Worm (Caenorhabditis elegans) whole organism, young adult: Measurements from ENCODE around the gene gbh-2.
A peak's percentile ranks its signal among the peaks of the same experiment; 100 is the strongest.

Source experiments
- B0336.3 ChIP-seq: fragments of 200-800 bp; sonication (Bioruptor generic); IDR thresholded peaks from 2 replicates; pipeline ENCODE4 v1.3.6; 2022; ENCODE audit warnings: missing genetic modification characterization, missing compliant biosample characterization
- C06A6.2 ChIP-seq: fragments of 200-800 bp; sonication (Bioruptor generic); conservative IDR thresholded peaks from 2 replicates; pipeline ENCODE4 v1.3.6; 2022; ENCODE audit warnings: missing genetic modification characterization, missing compliant biosample characterization
- D2030.7 ChIP-seq: fragments of 200-800 bp; sonication (Bioruptor generic); IDR thresholded peaks from 2 replicates; pipeline ENCODE4 v1.3.6; 2022; ENCODE audit warnings: missing genetic modification reagents, missing genetic modification characterization, missing compliant biosample characterization
- F49E8.2 ChIP-seq: sonication (generic microtip); optimal IDR thresholded peaks from 3 replicates; lab custom pipeline; 2017; ENCODE audit warnings: missing genetic modification characterization, mild to moderate bottlenecking, missing compliant biosample characterization, antibody characterized with exemption, moderate library complexity; ENCODE audit not compliant: insufficient read depth
- F52B5.7 ChIP-seq: sonication (generic microtip); optimal IDR thresholded peaks from 2 replicates; lab custom pipeline; 2016; ENCODE audit warnings: mild to moderate bottlenecking, missing genetic modification characterization, missing compliant biosample characterization
- K11D2.4 ChIP-seq: fragments of 200-800 bp; sonication (Bioruptor generic); IDR thresholded peaks from 2 replicates; pipeline ENCODE4 v1.3.6; 2022; ENCODE audit warnings: missing genetic modification reagents, missing genetic modification characterization, missing compliant biosample characterization
- K12H6.12 ChIP-seq: fragments of 200-800 bp; sonication (Bioruptor generic); optimal IDR thresholded peaks from 2 replicates; lab custom pipeline; 2018; ENCODE audit warnings: mild to moderate bottlenecking, missing genetic modification characterization, missing compliant biosample characterization
- Y53G8AR.9 ChIP-seq: fragments of 200-800 bp; sonication (Bioruptor generic); conservative IDR thresholded peaks from 2 replicates; pipeline ENCODE4 v1.3.6; 2022; ENCODE audit warnings: missing genetic modification reagents, missing genetic modification characterization, missing compliant biosample characterization
- Y67H2A.10 ChIP-seq: fragments of 200-800 bp; sonication (Bioruptor generic); conservative IDR thresholded peaks from 2 replicates; pipeline ENCODE4 v1.3.6; 2022; ENCODE audit warnings: missing genetic modification reagents, missing genetic modification characterization, missing compliant biosample characterization
- Y79H2A.3 ChIP-seq: fragments of 200-800 bp; sonication (Bioruptor generic); conservative IDR thresholded peaks from 2 replicates; pipeline ENCODE4 v1.3.6; 2022; ENCODE audit warnings: missing genetic modification reagents, missing genetic modification characterization, missing compliant biosample characterization
- ama-1 ChIP-seq, 3 experiments: fragments of 150-350 bp in 1 of 3; sonication (generic microtip) in 2 of 3; optimal IDR thresholded peaks; 2 replicates each; lab custom pipeline; 2014 to 2018; ENCODE audit warnings: missing biosample characterization in 2 of 3, missing genetic modification characterization in 2 of 3, missing genetic modification reagents in 2 of 3
- aptf-2 ChIP-seq: fragments of 200-800 bp; sonication (Bioruptor generic); conservative IDR thresholded peaks from 2 replicates; pipeline ENCODE4 v1.3.6; 2022; ENCODE audit warnings: missing genetic modification reagents, missing genetic modification characterization, missing compliant biosample characterization
- attf-5 ChIP-seq: fragments of 200-800 bp; sonication (Bioruptor generic); optimal IDR thresholded peaks from 2 replicates; lab custom pipeline; 2018; ENCODE audit warnings: mild to moderate bottlenecking, missing genetic modification characterization, missing compliant biosample characterization
- ceh-27 ChIP-seq: fragments of 200-800 bp; sonication (Bioruptor generic); optimal IDR thresholded peaks from 2 replicates; lab custom pipeline; 2018; ENCODE audit warnings: mild to moderate bottlenecking, missing genetic modification characterization, moderate library complexity, missing compliant biosample characterization
- egl-44 ChIP-seq: fragments of 200-800 bp; sonication (Bioruptor generic); IDR thresholded peaks from 2 replicates; pipeline ENCODE4 v1.3.6; 2022; ENCODE audit warnings: missing genetic modification reagents, missing genetic modification characterization, missing compliant biosample characterization
- egrh-3 ChIP-seq: fragments of 200-800 bp; sonication (Bioruptor generic); IDR thresholded peaks from 2 replicates; pipeline ENCODE4 v1.3.6; 2022; ENCODE audit warnings: missing genetic modification reagents, missing genetic modification characterization, missing compliant biosample characterization
- ekl-4 ChIP-seq: fragments of 200-800 bp; sonication (Bioruptor generic); IDR thresholded peaks from 2 replicates; pipeline ENCODE4 v1.3.6; 2022; ENCODE audit warnings: missing genetic modification reagents, missing genetic modification characterization, missing compliant biosample characterization
- him-1 ChIP-seq: sonication (generic microtip); optimal IDR thresholded peaks from 2 replicates; lab custom pipeline; 2016; ENCODE audit warnings: missing genotype, missing genetic modification reagents, missing genetic modification characterization, missing compliant biosample characterization
- hmg-1.2 ChIP-seq: fragments of 200-800 bp; sonication (Bioruptor generic); IDR thresholded peaks from 2 replicates; pipeline ENCODE4 v1.3.6; 2022; ENCODE audit warnings: missing genetic modification reagents, missing genetic modification characterization, missing compliant biosample characterization
- hrde-1 ChIP-seq: sonication (generic microtip); optimal IDR thresholded peaks from 2 replicates; lab custom pipeline; 2016; ENCODE audit warnings: missing genetic modification characterization, mild to moderate bottlenecking, missing compliant biosample characterization, moderate library complexity, missing genotype, missing genetic modification reagents, borderline replicate concordance
- let-607 ChIP-seq, 2 experiments: fragments of 200-800 bp in 1 of 2; sonication (Bioruptor generic) in 1 of 2; sonication (generic microtip) in 1 of 2; optimal IDR thresholded peaks; 2 replicates each; lab custom pipeline; 2016 to 2018; ENCODE audit warnings: mild to moderate bottlenecking in 2 of 2, missing compliant biosample characterization in 2 of 2, missing genetic modification characterization in 2 of 2, moderate library complexity in 2 of 2, missing genotype in 1 of 2
- lin-26 ChIP-seq: fragments of 200-800 bp; sonication (Bioruptor generic); IDR thresholded peaks from 2 replicates; pipeline ENCODE4 v1.3.6; 2022; ENCODE audit warnings: missing genetic modification reagents, missing genetic modification characterization, missing compliant biosample characterization
- lin-35 ChIP-seq, 3 experiments: fragments of 150-350 bp in 2 of 3; sonication (generic microtip) in 1 of 3; optimal IDR thresholded peaks; 2 replicates each; lab custom pipeline; 2014 to 2018; ENCODE audit warnings: missing biosample characterization in 3 of 3, missing genetic modification characterization in 3 of 3, missing genetic modification reagents in 3 of 3
- lin-54 ChIP-seq: fragments of 200-800 bp; sonication (Bioruptor generic); optimal IDR thresholded peaks from 2 replicates; lab custom pipeline; 2018; ENCODE audit warnings: mild to moderate bottlenecking, missing genetic modification characterization, missing compliant biosample characterization
- lsl-1 ChIP-seq: fragments of 200-800 bp; sonication (Bioruptor generic); optimal IDR thresholded peaks from 2 replicates; lab custom pipeline; 2018; ENCODE audit warnings: mild to moderate bottlenecking, missing genetic modification characterization, moderate library complexity, missing compliant biosample characterization
- madf-3 ChIP-seq: fragments of 200-800 bp; sonication (Bioruptor generic); IDR thresholded peaks from 2 replicates; pipeline ENCODE4 v1.3.6; 2022; ENCODE audit warnings: missing genetic modification reagents, missing genetic modification characterization, missing compliant biosample characterization
- mcd-1 ChIP-seq: fragments of 200-800 bp; sonication (Bioruptor generic); IDR thresholded peaks from 2 replicates; pipeline ENCODE4 v1.3.6; 2022; ENCODE audit warnings: missing genetic modification reagents, missing genetic modification characterization, missing compliant biosample characterization
- nhr-80 ChIP-seq: sonication (generic microtip); optimal IDR thresholded peaks from 2 replicates; lab custom pipeline; 2016; ENCODE audit warnings: missing genetic modification characterization, missing compliant biosample characterization
- rcor-1 ChIP-seq: fragments of 200-800 bp; sonication (Bioruptor generic); IDR thresholded peaks from 2 replicates; pipeline ENCODE4 v1.3.6; 2022; ENCODE audit warnings: missing genetic modification reagents, missing genetic modification characterization, missing compliant biosample characterization
- snpc-1.3 ChIP-seq: sonication (generic microtip); optimal IDR thresholded peaks from 2 replicates; lab custom pipeline; 2017; ENCODE audit warnings: missing genetic modification characterization, mild to moderate bottlenecking, missing compliant biosample characterization, antibody characterized with exemption, moderate library complexity, missing genotype, missing genetic modification reagents; ENCODE audit not compliant: insufficient read depth
- snpc-3.4 ChIP-seq: sonication (generic microtip); optimal IDR thresholded peaks from 2 replicates; lab custom pipeline; 2017; ENCODE audit warnings: missing genetic modification characterization, mild to moderate bottlenecking, missing compliant biosample characterization, antibody characterized with exemption, moderate library complexity, missing genotype, missing genetic modification reagents
- unc-62 ChIP-seq: fragments of 150-350 bp; optimal IDR thresholded peaks from 2 replicates; lab custom pipeline; 2014; ENCODE audit warnings: missing biosample characterization, missing genetic modification reagents, missing genetic modification characterization
- ztf-28 ChIP-seq: fragments of 200-800 bp; sonication (Bioruptor generic); IDR thresholded peaks from 2 replicates; pipeline ENCODE4 v1.3.6; 2022; ENCODE audit warnings: missing genetic modification reagents, missing genetic modification characterization, missing compliant biosample characterization

Gene gbh-2

ce11 chrII:8481033-8481708 is 4.5 kb upstream of the gbh-2 start (continued):
- TF ChIP-seq lin-54 (GFP tag; lab: Kevin White, UChicago), result no peak
- no peak for TF ChIP-seq Y67H2A.10 (GFP tag; lab: Robert Waterston, UW)
- no peak for TF ChIP-seq unc-62 (GFP tag; lab: Kevin White, UChicago)
- no peak for TF ChIP-seq egl-44
- no peak for TF ChIP-seq Y79H2A.3 (GFP tag; lab: Robert Waterston, UW)
- no peak for TF ChIP-seq rcor-1 (GFP tag; lab: Robert Waterston, UW)
- TF ChIP-seq K11D2.4, result peak; percentile 12; the same call in 1 of the 2 replicates
- TF ChIP-seq, all 124 proteins: peak for 10

- TF ChIP-seq lin-54 (GFP tag; lab: Kevin White, UChicago) (no peak), ekl-4 (GFP tag; lab: Robert Waterston, UW) (0 out of 2 replicates have a peak, but pooled peaks have one; percentile 40), let-607 (tag; optimal IDR thresholded peaks at IDR 0.05; lab: Kevin White, UChicago) (no peak), ama-1 (optimal IDR thresholded peaks at IDR 0.05; lab: Kevin White, UChicago) (peak; percentile 83), ama-1 (GFP tag; optimal IDR thresholded peaks at IDR 0.05; lab: Kevin White, UChicago) (no peak), B0336.3 (GFP tag; lab: Robert Waterston, UW) (0 out of 2 replicates have a peak, but pooled peaks have one; percentile 13), Y53G8AR.9 (0 out of 2 replicates have a peak, but pooled peaks have one; percentile 13), aptf-2 (GFP tag; lab: Robert Waterston, UW) (no peak), K12H6.12 (tag; lab: Kevin White, UChicago) (no peak), lin-26 (GFP tag; lab: Robert Waterston, UW) (0 out of 2 replicates have a peak, but pooled peaks have one; percentile 8), ceh-27 (GFP tag; lab: Kevin White, UChicago) (no peak)
Observed at ce11 chrII:8481731-8482253, 3.9 kb upstream of the gbh-2 start, which contains the start of gene M05D6.5. M05D6.5 (minus strand) TSS chrII:8482203.

- TF ChIP-seq C06A6.2 (GFP tag; lab: Robert Waterston, UW) (no peak), lin-35 (GFP tag; optimal IDR thresholded peaks at IDR 0.05; lab: Kevin White, UChicago) (no peak), snpc-1.3 (tag; lab: Kevin White, UChicago) (no peak), F49E8.2 (no peak), egrh-3 (GFP tag; lab: Robert Waterston, UW) (no peak), hmg-1.2 (peak; percentile 55; the same call in 1 of the 2 replicates), B0336.3 (GFP tag; lab: Robert Waterston, UW) (no peak), nhr-80 (tag; lab: Kevin White, UChicago) (peak; percentile 24), attf-5 (GFP tag; lab: Kevin White, UChicago) (peak; percentile 43), lsl-1 (GFP tag; lab: Kevin White, UChicago) (peak; percentile 35), ztf-28 (GFP tag; lab: Robert Waterston, UW) (no peak), D2030.7 (no peak), F52B5.7 (tag; lab: Kevin White, UChicago) (no peak), mcd-1 (GFP tag; lab: Robert Waterston, UW) (peak; percentile 17; the same call in 1 of the 2 replicates), him-1 (no peak), madf-3 (GFP tag; lab: Robert Waterston, UW) (no peak), snpc-3.4 (no peak), ama-1 (optimal IDR thresholded peaks at IDR 0.05; lab: Kevin White, UChicago) (peak; percentile 61), ama-1 (GFP tag; optimal IDR thresholded peaks at IDR 0.05; lab: Kevin White, UChicago) (no peak), hrde-1 (no peak)
Observed at ce11 chrII:8483124-8483792, 2.4 kb upstream of the gbh-2 start.
